Fruit fly (Drosophila melanogaster) whole organism, prepupa: ENCODE data around the gene CG31100.

ENCODE experiments used
- Blimp-1 ChIP-seq: fragments of 200-800 bp; sonication (Bioruptor generic); optimal IDR thresholded peaks from 3 replicates; lab custom pipeline; 2017; ENCODE audit warnings: missing biosample characterization, missing genetic modification characterization, mild to moderate bottlenecking, moderate library complexity, missing genetic modification reagents
- CG10631 ChIP-seq: fragments of 200-800 bp; sonication (Bioruptor generic); optimal IDR thresholded peaks from 2 replicates; lab custom pipeline; 2016; ENCODE audit warnings: missing biosample characterization, missing genetic modification characterization
- CG10669 ChIP-seq: fragments of 200-800 bp; sonication (Bioruptor generic); optimal IDR thresholded peaks from 3 replicates; lab custom pipeline; 2018; ENCODE audit warnings: missing biosample characterization, mild to moderate bottlenecking, missing genetic modification characterization, moderate library complexity
- CG11294 ChIP-seq: fragments of 200-800 bp; sonication (Bioruptor generic); IDR thresholded peaks from 2 replicates; pipeline ENCODE4 v1.3.6; 2022; ENCODE audit warnings: missing biosample characterization, missing genetic modification characterization
- CG11762 ChIP-seq: fragments of 200-800 bp; sonication (Bioruptor generic); optimal IDR thresholded peaks from 3 replicates; lab custom pipeline; 2016; ENCODE audit warnings: missing biosample characterization, missing genetic modification characterization; ENCODE audit not compliant: insufficient read depth
- CG15336 ChIP-seq: fragments of 200-800 bp; sonication (Bioruptor generic); IDR thresholded peaks from 2 replicates; pipeline ENCODE4 v1.3.6; 2022; ENCODE audit warnings: missing biosample characterization, missing genetic modification characterization
- CG1621 ChIP-seq: fragments of 200-800 bp; sonication (Bioruptor generic); optimal IDR thresholded peaks from 3 replicates; lab custom pipeline; 2018; ENCODE audit warnings: missing biosample characterization, mild to moderate bottlenecking, missing genetic modification characterization
- CG16779 ChIP-seq: fragments of 200-800 bp; sonication (Bioruptor generic); optimal IDR thresholded peaks from 3 replicates; lab custom pipeline; 2017; ENCODE audit warnings: missing biosample characterization, mild to moderate bottlenecking, missing genetic modification characterization
- CG3032 ChIP-seq: fragments of 200-800 bp; optimal IDR thresholded peaks from 2 replicates; lab custom pipeline; 2019; ENCODE audit warnings: missing biosample characterization, mild to moderate bottlenecking, missing genetic modification characterization, moderate library complexity
- CG31627 ChIP-seq: fragments of 200-800 bp; sonication (Bioruptor generic); optimal IDR thresholded peaks from 3 replicates; lab custom pipeline; 2016; ENCODE audit warnings: missing biosample characterization, missing genetic modification characterization
- CG32006 ChIP-seq: fragments of 200-800 bp; sonication (Bioruptor generic); optimal IDR thresholded peaks from 3 replicates; lab custom pipeline; 2017; ENCODE audit warnings: missing biosample characterization, mild to moderate bottlenecking, missing genetic modification characterization
- CG34406 ChIP-seq: fragments of 200-800 bp; sonication (Bioruptor generic); optimal IDR thresholded peaks from 3 replicates; lab custom pipeline; 2016; ENCODE audit warnings: missing biosample characterization, missing genetic modification characterization
- CG3919 ChIP-seq: fragments of 200-800 bp; sonication (Bioruptor generic); optimal IDR thresholded peaks from 3 replicates; lab custom pipeline; 2016; ENCODE audit warnings: missing biosample characterization, missing genetic modification characterization
- CG4318 ChIP-seq: fragments of 200-800 bp; sonication (Bioruptor generic); optimal IDR thresholded peaks from 3 replicates; lab custom pipeline; 2017; ENCODE audit warnings: missing biosample characterization, mild to moderate bottlenecking, missing genetic modification characterization
- CG6163 ChIP-seq: fragments of 200-800 bp; sonication (Bioruptor generic); IDR thresholded peaks from 3 replicates; pipeline ENCODE4 v1.3.6; 2022; ENCODE audit warnings: missing biosample characterization, missing genetic modification characterization
- CG6276 ChIP-seq: fragments of 200-800 bp; sonication (Bioruptor generic); optimal IDR thresholded peaks from 2 replicates; lab custom pipeline; 2017; ENCODE audit warnings: missing biosample characterization, mild to moderate bottlenecking, missing genetic modification characterization
- CG7368 ChIP-seq: fragments of 200-800 bp; sonication (Bioruptor generic); optimal IDR thresholded peaks from 3 replicates; lab custom pipeline; 2016; ENCODE audit warnings: missing biosample characterization, missing genetic modification characterization
- CG8119 ChIP-seq: fragments of 200-800 bp; sonication (Bioruptor generic); IDR thresholded peaks from 3 replicates; pipeline ENCODE4 v1.3.6; 2022; ENCODE audit warnings: missing biosample characterization, missing genetic modification characterization
- CG8632 ChIP-seq: fragments of 200-800 bp; sonication (Bioruptor generic); optimal IDR thresholded peaks from 3 replicates; lab custom pipeline; 2016; ENCODE audit warnings: missing biosample characterization, missing genetic modification characterization
- CG9139 ChIP-seq: fragments of 200-800 bp; sonication (Bioruptor generic); optimal IDR thresholded peaks from 3 replicates; lab custom pipeline; 2017; ENCODE audit warnings: missing biosample characterization, mild to moderate bottlenecking, missing genetic modification characterization
- Eip75B ChIP-seq: fragments of 200-800 bp; sonication (Bioruptor generic); optimal IDR thresholded peaks from 3 replicates; lab custom pipeline; 2016; ENCODE audit warnings: missing biosample characterization, missing genetic modification characterization
- Eip78C ChIP-seq: fragments of 200-800 bp; sonication (Bioruptor generic); peaks from one replicate; lab custom pipeline; 2016; ENCODE audit warnings: missing biosample characterization, missing genetic modification characterization
- Ets96B ChIP-seq: fragments of 200-800 bp; optimal IDR thresholded peaks from 2 replicates; lab custom pipeline; 2019; ENCODE audit warnings: missing biosample characterization, mild to moderate bottlenecking, missing genetic modification characterization, moderate library complexity
- Gug ChIP-seq: fragments of 200-800 bp; sonication (Bioruptor generic); IDR thresholded peaks from 2 replicates; pipeline ENCODE4 v1.3.6; 2022; ENCODE audit warnings: missing biosample characterization, missing genetic modification characterization
- Hr38 ChIP-seq: sonication (Bioruptor generic); optimal IDR thresholded peaks from 2 replicates; lab custom pipeline; 2016; ENCODE audit warnings: missing biosample characterization, missing genetic modification characterization
- Hr4 ChIP-seq: fragments of 200-800 bp; sonication (Bioruptor generic); optimal IDR thresholded peaks from 3 replicates; lab custom pipeline; 2016; ENCODE audit warnings: missing biosample characterization, missing genetic modification characterization
- Lpt ChIP-seq: fragments of 200-800 bp; sonication (Bioruptor generic); optimal IDR thresholded peaks from 3 replicates; lab custom pipeline; 2016; ENCODE audit warnings: missing biosample characterization, missing genetic modification characterization
- Met ChIP-seq: fragments of 200-800 bp; sonication (Bioruptor generic); optimal IDR thresholded peaks from 3 replicates; lab custom pipeline; 2016; ENCODE audit warnings: missing biosample characterization, missing genetic modification characterization
- OdsH ChIP-seq: fragments of 200-800 bp; sonication (Bioruptor generic); optimal IDR thresholded peaks from 3 replicates; lab custom pipeline; 2016; ENCODE audit warnings: missing biosample characterization, missing genetic modification characterization
- Sox102F ChIP-seq: fragments of 200-800 bp; sonication (Bioruptor generic); optimal IDR thresholded peaks from 2 replicates; lab custom pipeline; 2016; ENCODE audit warnings: missing biosample characterization, mild to moderate bottlenecking, missing genetic modification characterization
- Sox15 ChIP-seq: fragments of 200-800 bp; sonication (Bioruptor generic); optimal IDR thresholded peaks from 3 replicates; lab custom pipeline; 2016; ENCODE audit warnings: missing biosample characterization, missing genetic modification characterization
- achi ChIP-seq: fragments of 200-800 bp; sonication (Bioruptor generic); optimal IDR thresholded peaks from 3 replicates; lab custom pipeline; 2016; ENCODE audit warnings: missing biosample characterization, missing genetic modification characterization
- dsx ChIP-seq: fragments of 200-800 bp; optimal IDR thresholded peaks from 3 replicates; lab custom pipeline; 2019; ENCODE audit warnings: missing biosample characterization, mild to moderate bottlenecking, missing genetic modification characterization, moderate library complexity; ENCODE audit not compliant: poor library complexity, severe bottlenecking
- eg ChIP-seq: fragments of 200-800 bp; sonication (Bioruptor generic); IDR thresholded peaks from 3 replicates; pipeline ENCODE4 v1.3.6; 2022; ENCODE audit warnings: missing biosample characterization, missing genetic modification characterization
- fd59A ChIP-seq: fragments of 200-800 bp; sonication (Bioruptor generic); optimal IDR thresholded peaks from 2 replicates; lab custom pipeline; 2017; ENCODE audit warnings: missing biosample characterization, mild to moderate bottlenecking, missing genetic modification characterization, missing genetic modification reagents
- net ChIP-seq: fragments of 200-800 bp; sonication (Bioruptor generic); optimal IDR thresholded peaks from 3 replicates; lab custom pipeline; 2016; ENCODE audit warnings: missing biosample characterization, missing genetic modification characterization
- pdm3 ChIP-seq: fragments of 200-800 bp; sonication (Bioruptor generic); optimal IDR thresholded peaks from 3 replicates; lab custom pipeline; 2016; ENCODE audit warnings: missing biosample characterization, missing genetic modification characterization
- salr ChIP-seq, 2 experiments: fragments of 200-800 bp; sonication (Bioruptor generic); optimal IDR thresholded peaks; 3 replicates each; lab custom pipeline; 2016 to 2018; ENCODE audit warnings: missing biosample characterization in 2 of 2, missing genetic modification characterization in 2 of 2, mild to moderate bottlenecking in 1 of 2
- ss ChIP-seq, 2 experiments: fragments of 200-800 bp; sonication (Bioruptor generic); optimal IDR thresholded peaks; 2 replicates in 1 of 2; 3 replicates in 1 of 2; lab custom pipeline; 2017 to 2018; ENCODE audit warnings: mild to moderate bottlenecking in 2 of 2, missing biosample characterization in 2 of 2, missing genetic modification characterization in 2 of 2, moderate library complexity in 1 of 2
- svp ChIP-seq: fragments of 200-800 bp; sonication (Bioruptor generic); peaks from one replicate; lab custom pipeline; 2016; ENCODE audit warnings: missing biosample characterization, missing genetic modification characterization
- topi ChIP-seq: fragments of 200-800 bp; sonication (Bioruptor generic); optimal IDR thresholded peaks from 3 replicates; lab custom pipeline; 2016; ENCODE audit warnings: missing biosample characterization, missing genetic modification characterization
- vri ChIP-seq: fragments of 200-800 bp; sonication (Bioruptor generic); optimal IDR thresholded peaks from 3 replicates; lab custom pipeline; 2016; ENCODE audit warnings: missing biosample characterization, mild to moderate bottlenecking, missing genetic modification characterization

Gene CG31100

DNA sequence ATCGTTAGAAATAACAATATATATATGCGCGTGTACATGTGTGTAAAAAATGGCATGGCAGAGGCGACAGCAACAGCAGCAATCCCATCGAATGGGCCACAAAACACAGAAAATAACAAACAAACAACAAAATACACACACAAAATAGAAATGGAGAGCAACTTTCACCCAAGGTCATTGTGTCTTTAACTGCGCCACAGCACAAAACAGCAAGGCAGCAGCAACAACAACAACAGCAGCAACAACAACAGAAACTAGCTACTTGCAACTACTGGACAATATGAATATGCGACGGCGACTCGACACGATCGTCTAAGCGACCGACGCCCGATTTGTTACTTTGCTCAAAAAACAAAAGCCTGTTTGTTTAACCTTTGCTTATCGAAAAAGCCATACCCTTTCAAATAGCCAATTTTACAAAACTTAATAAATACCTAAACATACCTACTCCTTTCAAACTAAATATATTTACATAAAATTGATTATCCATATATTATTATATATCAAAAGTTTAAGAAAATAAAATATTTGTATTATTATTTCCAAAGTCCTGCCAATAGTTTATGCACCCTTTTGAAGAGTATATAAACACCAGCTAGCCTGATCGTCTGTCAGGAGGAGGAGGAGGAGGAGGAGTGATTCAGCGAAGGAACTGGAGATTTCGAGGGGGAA, 55.6 kb downstream of the CG31100 start:
- TF ChIP-seq CG8119 (GFP tag; lab: Robert Waterston, UW) (peak; percentile 81; the same call in 2 of the 3 replicates), Hr38 (GFP tag; lab: Kevin White, UChicago) (no peak), achi (GFP tag; lab: Kevin White, UChicago) (peak; percentile 29), CG34406 (GFP tag; lab: Kevin White, UChicago) (no peak), CG11294 (GFP tag; lab: Robert Waterston, UW) (no peak), Eip78C (GFP tag; lab: Kevin White, UChicago) (peak; percentile 52), net (no peak), CG3032 (tag; lab: Kevin White, UChicago) (peak; percentile 11), CG10669 (no peak), svp (GFP tag; lab: Kevin White, UChicago) (no peak), CG6276 (peak; percentile 60), CG7368 (GFP tag; lab: Kevin White, UChicago) (no peak), CG10631 (peak; percentile 2), Blimp-1 (GFP tag; lab: Kevin White, UChicago) (no peak), Lpt (GFP tag; lab: Kevin White, UChicago) (peak; percentile 35), salr (GFP tag; optimal IDR thresholded peaks at IDR 0.05; lab: Kevin White, UChicago) (peak in 1 of 2 experiments; percentile 30), OdsH (GFP tag; lab: Kevin White, UChicago) (peak; percentile 32), CG3919 (peak; percentile 7), pdm3 (no peak), CG11762 (GFP tag; lab: Kevin White, UChicago) (no peak), CG16779 (tag; lab: Kevin White, UChicago) (no peak), Sox102F (GFP tag; lab: Kevin White, UChicago) (no peak), CG15336 (GFP tag; lab: Robert Waterston, UW) (peak; percentile 79), ss (GFP tag; optimal IDR thresholded peaks at IDR 0.05; lab: Kevin White, UChicago) (peak in 1 of 2 experiments; percentile 37), Gug (GFP tag; lab: Robert Waterston, UW) (no peak), dsx (peak; percentile 24), Met (GFP tag; lab: Kevin White, UChicago) (no peak), eg (GFP tag; lab: Robert Waterston, UW) (peak; percentile 52; the same call in 2 of the 3 replicates), Sox15 (GFP tag; lab: Kevin White, UChicago) (no peak), CG6163 (GFP tag; lab: Robert Waterston, UW) (0 out of 3 replicates have a peak, but pooled peaks have one; percentile 19), CG9139 (GFP tag; lab: Kevin White, UChicago) (no peak), CG32006 (GFP tag; lab: Kevin White, UChicago) (peak; percentile 87), Hr4 (GFP tag; lab: Kevin White, UChicago) (peak; percentile 53), CG4318 (peak; percentile 64), Ets96B (tag; lab: Kevin White, UChicago) (peak; percentile 2)

DNA sequence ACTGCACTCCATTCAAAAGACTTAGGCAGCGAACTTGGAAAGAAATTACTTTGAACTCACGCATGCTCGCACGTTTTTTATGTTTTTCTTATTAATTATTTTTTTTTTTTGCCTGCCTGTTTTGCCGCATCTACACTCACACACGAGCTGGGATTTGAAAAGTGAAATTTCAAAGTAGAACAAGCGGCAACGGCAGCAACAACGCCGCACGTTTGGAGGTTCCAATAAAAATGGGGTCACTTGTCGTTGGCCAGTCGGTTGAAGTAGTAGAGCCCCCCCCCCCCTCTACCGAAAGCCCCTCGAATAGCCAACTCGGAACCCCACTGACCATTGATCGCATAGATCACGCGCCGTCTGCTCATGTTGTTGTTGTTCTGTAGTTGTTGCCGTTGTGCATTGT, 57.0 kb downstream of the CG31100 start:
- TF ChIP-seq CG1621 (tag; lab: Kevin White, UChicago) (no peak), fd59A (GFP tag; lab: Kevin White, UChicago) (no peak), CG34406 (GFP tag; lab: Kevin White, UChicago) (no peak), CG15336 (GFP tag; lab: Robert Waterston, UW) (no peak), CG8632 (GFP tag; lab: Kevin White, UChicago) (no peak), topi (GFP tag; lab: Kevin White, UChicago) (no peak), CG10669 (no peak), ss (GFP tag; optimal IDR thresholded peaks at IDR 0.05; lab: Kevin White, UChicago) (no peak), CG32006 (GFP tag; lab: Kevin White, UChicago) (no peak), vri (GFP tag; lab: Kevin White, UChicago) (no peak), CG31627 (no peak), pdm3 (no peak), Lpt (GFP tag; lab: Kevin White, UChicago) (no peak), Eip75B (GFP tag; lab: Kevin White, UChicago) (no peak), CG9139 (GFP tag; lab: Kevin White, UChicago) (no peak)
